Fruit fly (Drosophila melanogaster): ENCODE results near the gene CG3916.

Gene CG3916

dm6 chr3R:12251534-12251933 lies 22.3 kb downstream of the CG3916 start:
- TF ChIP-seq Crg-1 (GFP tag; optimal IDR thresholded peaks at IDR 0.05) (no peak), CG5204 (GFP tag; optimal IDR thresholded peaks at IDR 0.05) (no peak), ovo (GFP tag; optimal IDR thresholded peaks at IDR 0.05) (no peak), bab1 (GFP tag; optimal IDR thresholded peaks at IDR 0.05) (no peak), CG33017 (tag; optimal IDR thresholded peaks at IDR 0.05) (no peak), Clk (GFP tag; optimal IDR thresholded peaks at IDR 0.05) (no peak), cic (GFP tag; optimal IDR thresholded peaks at IDR 0.05) (no peak), CG7045 (GFP tag; optimal IDR thresholded peaks at IDR 0.05) (no peak), CG7101 (tag; optimal IDR thresholded peaks at IDR 0.05) (no peak), CG12768 (GFP tag; optimal IDR thresholded peaks at IDR 0.05) (no peak), pad (GFP tag; optimal IDR thresholded peaks at IDR 0.05) (no peak), Mnt (GFP tag; optimal IDR thresholded peaks at IDR 0.05) (no peak), CG14711 (tag; optimal IDR thresholded peaks at IDR 0.05) (no peak), cnc (optimal IDR thresholded peaks at IDR 0.05) (no peak), toe (GFP tag; optimal IDR thresholded peaks at IDR 0.05) (no peak)

- no peak for TF ChIP-seq CG5204 (GFP tag; optimal IDR thresholded peaks at IDR 0.05)
- TF ChIP-seq tj (GFP tag; optimal IDR thresholded peaks at IDR 0.05), result no peak
- no peak for TF ChIP-seq Clk (GFP tag; optimal IDR thresholded peaks at IDR 0.05)
- no peak for TF ChIP-seq CG7045 (GFP tag; optimal IDR thresholded peaks at IDR 0.05)
- no peak for TF ChIP-seq ovo (GFP tag; optimal IDR thresholded peaks at IDR 0.05)
- TF ChIP-seq CG11617 (GFP tag; optimal IDR thresholded peaks at IDR 0.05), result no peak
Measured at dm6 chr3R:12252457-12253065, 23.3 kb downstream of the CG3916 start.

dm6 chr3R:12253887-12254286 lies 24.7 kb downstream of the CG3916 start, which contains the start of gene CG3942:
Gene CG3942 (plus strand): TSS chr3R:12254187.
- TF ChIP-seq cnc (optimal IDR thresholded peaks at IDR 0.05), result no peak
- TF ChIP-seq pad (GFP tag; optimal IDR thresholded peaks at IDR 0.05), result no peak
- no peak for TF ChIP-seq CG11617 (GFP tag; optimal IDR thresholded peaks at IDR 0.05)
- no peak for TF ChIP-seq Crg-1 (GFP tag; optimal IDR thresholded peaks at IDR 0.05)
- TF ChIP-seq tj (GFP tag; optimal IDR thresholded peaks at IDR 0.05), result no peak
- no peak for TF ChIP-seq CG7045 (GFP tag; optimal IDR thresholded peaks at IDR 0.05)
- TF ChIP-seq Clk (GFP tag; optimal IDR thresholded peaks at IDR 0.05), result no peak

- TF ChIP-seq CG5204 (GFP tag; optimal IDR thresholded peaks at IDR 0.05) (no peak), CG12768 (GFP tag; optimal IDR thresholded peaks at IDR 0.05) (no peak), CG11617 (GFP tag; optimal IDR thresholded peaks at IDR 0.05) (no peak), bab1 (GFP tag; optimal IDR thresholded peaks at IDR 0.05) (no peak), CG14711 (tag; optimal IDR thresholded peaks at IDR 0.05) (no peak), Clk (GFP tag; optimal IDR thresholded peaks at IDR 0.05) (no peak), CG33017 (tag; optimal IDR thresholded peaks at IDR 0.05) (no peak), Mnt (GFP tag; optimal IDR thresholded peaks at IDR 0.05) (no peak), kay (GFP tag; ENCODE audit: borderline replicate concordance) (no peak), CG7101 (tag; optimal IDR thresholded peaks at IDR 0.05) (no peak)
Measured at dm6 chr3R:12258437-12258836, 29.2 kb downstream of the CG3916 start, which contains the start of the genes CG44037 and svp. Gene CG44037 (plus strand): TSS chr3R:12258737. Gene svp (plus strand): TSS chr3R:12258737.

dm6 chr3R:12259013-12259412 lies 29.8 kb downstream of the CG3916 start:
- TF ChIP-seq CG7045 (GFP tag; optimal IDR thresholded peaks at IDR 0.05) (no peak), cnc (optimal IDR thresholded peaks at IDR 0.05) (no peak)

- TF ChIP-seq ovo (GFP tag; optimal IDR thresholded peaks at IDR 0.05), result no peak
- TF ChIP-seq CG1620 (GFP tag; optimal IDR thresholded peaks at IDR 0.05), result no peak
- no peak for TF ChIP-seq CG33017 (tag; optimal IDR thresholded peaks at IDR 0.05)
- TF ChIP-seq tj (GFP tag; optimal IDR thresholded peaks at IDR 0.05), result no peak
- TF ChIP-seq cic (GFP tag; optimal IDR thresholded peaks at IDR 0.05), result no peak
- TF ChIP-seq CG7045 (GFP tag; optimal IDR thresholded peaks at IDR 0.05), result no peak
- no peak for TF ChIP-seq toe (GFP tag; optimal IDR thresholded peaks at IDR 0.05)
- TF ChIP-seq Mnt (GFP tag; optimal IDR thresholded peaks at IDR 0.05), result no peak
- no peak for TF ChIP-seq cnc (optimal IDR thresholded peaks at IDR 0.05)
- TF ChIP-seq pad (GFP tag; optimal IDR thresholded peaks at IDR 0.05), result no peak
- no peak for TF ChIP-seq CG7101 (tag; optimal IDR thresholded peaks at IDR 0.05)
- no peak for TF ChIP-seq CG14711 (tag; optimal IDR thresholded peaks at IDR 0.05)
- TF ChIP-seq CG11617 (GFP tag; optimal IDR thresholded peaks at IDR 0.05), result no peak
- no peak for TF ChIP-seq Hr96 (GFP tag; optimal IDR thresholded peaks at IDR 0.05)
- TF ChIP-seq bab1 (GFP tag; optimal IDR thresholded peaks at IDR 0.05), result no peak
- no peak for TF ChIP-seq CG12768 (GFP tag; optimal IDR thresholded peaks at IDR 0.05)
- TF ChIP-seq CG5204 (GFP tag; optimal IDR thresholded peaks at IDR 0.05), result no peak
- no peak for TF ChIP-seq Clk (GFP tag; optimal IDR thresholded peaks at IDR 0.05)
- no peak for TF ChIP-seq Crg-1 (GFP tag; optimal IDR thresholded peaks at IDR 0.05)
- no peak for TF ChIP-seq kay (GFP tag; ENCODE audit: borderline replicate concordance)
Measured at dm6 chr3R:12259819-12260218, 30.6 kb downstream of the CG3916 start.

- TF ChIP-seq CG7045 (GFP tag; optimal IDR thresholded peaks at IDR 0.05) (no peak), tj (GFP tag; optimal IDR thresholded peaks at IDR 0.05) (no peak), CG1620 (GFP tag; optimal IDR thresholded peaks at IDR 0.05) (no peak)
Measured at dm6 chr3R:12260669-12261068, 31.5 kb downstream of the CG3916 start, which contains the start of gene CG44038. Gene CG44038 (plus strand): TSS chr3R:12260969.

Data from whole organism, adult.